Worm (Caenorhabditis elegans): Measurements from ENCODE around the gene ZK813.3.

Gene ZK813.3

DNA sequence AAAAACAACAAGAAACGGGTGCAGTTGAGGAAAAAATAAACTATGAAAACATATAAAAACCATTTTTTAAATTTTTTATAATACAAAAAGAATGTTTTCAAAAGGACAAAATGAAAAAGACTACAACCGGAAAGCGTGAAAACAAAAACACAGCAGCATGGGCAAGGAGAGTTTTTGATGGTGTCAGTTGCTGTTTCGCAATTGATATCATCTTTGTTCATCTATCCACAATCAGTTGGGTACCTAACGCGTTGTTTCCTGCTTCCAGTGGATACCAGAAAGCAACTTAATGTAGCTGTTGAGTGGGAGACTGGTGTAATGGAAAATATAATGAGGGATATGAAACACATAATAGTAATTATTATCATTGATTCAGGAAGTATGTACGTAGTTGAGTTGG is 1.8 kb upstream of the ZK813.3 start:
- TF ChIP-seq pes-1 (GFP tag; IDR thresholded peaks at IDR 0.05) (no peak), tbx-37 (GFP tag; conservative IDR thresholded peaks at IDR 0.05) (no peak)

ce11 chrX:3440308-3440707 is 1.3 kb upstream of the ZK813.3 start:
- no peak for TF ChIP-seq aly-1 (tag; optimal IDR thresholded peaks at IDR 0.05)
- no peak for TF ChIP-seq scrt-1 (GFP tag; IDR thresholded peaks at IDR 0.05)
- TF ChIP-seq ceh-36 (tag; optimal IDR thresholded peaks at IDR 0.05) = no peak
- TF ChIP-seq F13C5.2 (tag; optimal IDR thresholded peaks at IDR 0.05) = no peak
- TF ChIP-seq flt-1 (GFP tag; IDR thresholded peaks at IDR 0.05) = no peak
- TF ChIP-seq hmg-4 (GFP tag; optimal IDR thresholded peaks at IDR 0.05) = no peak
- TF ChIP-seq tbx-37 (GFP tag; conservative IDR thresholded peaks at IDR 0.05) = no peak
- TF ChIP-seq tbx-11 (GFP tag; IDR thresholded peaks at IDR 0.05) = no peak
- no peak for TF ChIP-seq B0310.2 (tag; optimal IDR thresholded peaks at IDR 0.05)
- no peak for TF ChIP-seq hnd-1 (tag; optimal IDR thresholded peaks at IDR 0.05)
- no peak for TF ChIP-seq ets-7 (tag; optimal IDR thresholded peaks at IDR 0.05)
- no peak for TF ChIP-seq hmbx-1 (tag; optimal IDR thresholded peaks at IDR 0.05)
- TF ChIP-seq ama-1 (optimal IDR thresholded peaks at IDR 0.05) = no peak
- TF ChIP-seq ceh-13 (GFP tag; optimal IDR thresholded peaks at IDR 0.05) = no peak
- no peak for TF ChIP-seq tra-4 (tag; optimal IDR thresholded peaks at IDR 0.05)

ce11 chrX:3443526-3443925 is 1.9 kb downstream of the ZK813.3 start, which contains the start of gene ZK813.2:
ZK813.2 (plus strand) TSS chrX:3443826.
- no peak for TF ChIP-seq hmg-4 (GFP tag; optimal IDR thresholded peaks at IDR 0.05)
- TF ChIP-seq scrt-1 (GFP tag; IDR thresholded peaks at IDR 0.05) = no peak
- no peak for TF ChIP-seq tra-4 (tag; optimal IDR thresholded peaks at IDR 0.05)
- no peak for TF ChIP-seq aly-1 (tag; optimal IDR thresholded peaks at IDR 0.05)
- no peak for TF ChIP-seq hmbx-1 (tag; optimal IDR thresholded peaks at IDR 0.05)
- no peak for TF ChIP-seq tbx-11 (GFP tag; IDR thresholded peaks at IDR 0.05)
- TF ChIP-seq F13C5.2 (tag; optimal IDR thresholded peaks at IDR 0.05) = no peak
- no peak for TF ChIP-seq tbx-37 (GFP tag; conservative IDR thresholded peaks at IDR 0.05)
- no peak for TF ChIP-seq ceh-36 (tag; optimal IDR thresholded peaks at IDR 0.05)
- TF ChIP-seq ceh-13 (GFP tag; optimal IDR thresholded peaks at IDR 0.05) = no peak
- TF ChIP-seq hnd-1 (tag; optimal IDR thresholded peaks at IDR 0.05) = no peak
- TF ChIP-seq sea-1 (GFP tag; conservative IDR thresholded peaks at IDR 0.05) = no peak
- TF ChIP-seq ets-7 (tag; optimal IDR thresholded peaks at IDR 0.05) = no peak
- no peak for TF ChIP-seq B0310.2 (tag; optimal IDR thresholded peaks at IDR 0.05)
- TF ChIP-seq flt-1 (GFP tag; IDR thresholded peaks at IDR 0.05) = no peak
- TF ChIP-seq pes-1 (GFP tag; IDR thresholded peaks at IDR 0.05) = no peak

ce11 chrX:3444514-3444913 is 2.9 kb downstream of the ZK813.3 start, which contains the start of gene ZK813.7:
ZK813.7 (plus strand) TSS chrX:3444814.
- TF ChIP-seq hmbx-1 (tag; optimal IDR thresholded peaks at IDR 0.05) = no peak
- no peak for TF ChIP-seq hmg-4 (GFP tag; optimal IDR thresholded peaks at IDR 0.05)
- no peak for TF ChIP-seq ceh-13 (GFP tag; optimal IDR thresholded peaks at IDR 0.05)
- TF ChIP-seq B0310.2 (tag; optimal IDR thresholded peaks at IDR 0.05) = no peak
- no peak for TF ChIP-seq ets-7 (tag; optimal IDR thresholded peaks at IDR 0.05)
- TF ChIP-seq tbx-11 (GFP tag; IDR thresholded peaks at IDR 0.05) = no peak
- TF ChIP-seq pes-1 (GFP tag; IDR thresholded peaks at IDR 0.05) = no peak
- no peak for TF ChIP-seq hnd-1 (tag; optimal IDR thresholded peaks at IDR 0.05)
- no peak for TF ChIP-seq ama-1 (optimal IDR thresholded peaks at IDR 0.05)
- TF ChIP-seq tbx-37 (GFP tag; conservative IDR thresholded peaks at IDR 0.05) = no peak
- no peak for TF ChIP-seq sea-1 (GFP tag; conservative IDR thresholded peaks at IDR 0.05)
- no peak for TF ChIP-seq aly-1 (tag; optimal IDR thresholded peaks at IDR 0.05)
- no peak for TF ChIP-seq tra-4 (tag; optimal IDR thresholded peaks at IDR 0.05)
- no peak for TF ChIP-seq scrt-1 (GFP tag; IDR thresholded peaks at IDR 0.05)
- no peak for TF ChIP-seq ceh-36 (tag; optimal IDR thresholded peaks at IDR 0.05)
- TF ChIP-seq flt-1 (GFP tag; IDR thresholded peaks at IDR 0.05) = no peak
- TF ChIP-seq F13C5.2 (tag; optimal IDR thresholded peaks at IDR 0.05) = no peak

DNA sequence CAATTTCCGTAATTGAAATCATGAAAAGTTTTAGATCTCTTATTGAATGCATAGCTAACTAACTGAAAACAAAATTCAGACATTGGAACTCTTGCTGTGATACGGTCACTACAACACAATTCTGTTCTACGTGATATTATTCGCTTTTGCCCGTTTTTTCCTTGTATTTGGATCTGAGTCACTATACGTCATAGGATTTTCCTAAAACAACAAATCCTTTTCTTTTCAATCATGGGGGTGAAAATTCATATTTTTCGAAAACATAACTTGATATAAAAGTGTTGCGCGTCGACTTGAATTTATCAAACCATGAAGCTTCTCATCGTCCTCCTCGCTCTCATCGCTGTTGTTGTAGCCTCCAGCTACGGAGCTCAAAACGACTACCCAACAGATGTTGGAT is 4.4 kb downstream of the ZK813.3 start, which contains the start of gene ZK813.1:
TSS of gene ZK813.1 (plus strand) at position 301 of the 400 bp plus-strand sequence.
- TF ChIP-seq ama-1 (optimal IDR thresholded peaks at IDR 0.05) (no peak), ets-7 (tag; optimal IDR thresholded peaks at IDR 0.05) (no peak), hnd-1 (tag; optimal IDR thresholded peaks at IDR 0.05) (no peak), tbx-37 (GFP tag; conservative IDR thresholded peaks at IDR 0.05) (no peak), ceh-36 (tag; optimal IDR thresholded peaks at IDR 0.05) (no peak), scrt-1 (GFP tag; IDR thresholded peaks at IDR 0.05) (no peak)

ce11 chrX:3451122-3451521 is 9.5 kb downstream of the ZK813.3 start, which contains the start of gene ZK813.5:
ZK813.5 (minus strand) TSS chrX:3451222.
- TF ChIP-seq hmbx-1 (tag; optimal IDR thresholded peaks at IDR 0.05) = no peak

DNA sequence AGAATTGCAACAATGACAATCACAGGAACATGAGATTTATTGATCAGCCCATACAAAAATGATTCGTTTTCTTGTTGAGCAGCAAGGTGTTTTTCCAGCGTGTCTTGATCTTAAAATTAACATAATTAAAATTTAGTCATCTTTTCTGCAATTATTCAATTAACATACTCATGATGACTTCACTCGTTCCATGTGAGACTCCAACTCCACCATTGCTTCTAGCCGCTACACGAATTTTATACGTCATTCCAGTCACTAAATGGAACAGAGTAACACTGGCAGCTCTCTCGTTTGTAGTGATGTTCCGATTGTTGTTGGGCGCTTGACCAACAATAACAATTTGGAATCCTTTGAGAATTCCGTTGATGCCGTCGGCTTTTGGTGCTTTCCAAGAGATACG is 12.2 kb downstream of the ZK813.3 start:
- no peak for TF ChIP-seq F13C5.2 (tag; optimal IDR thresholded peaks at IDR 0.05)
- no peak for TF ChIP-seq aly-1 (tag; optimal IDR thresholded peaks at IDR 0.05)
- no peak for TF ChIP-seq flt-1 (GFP tag; IDR thresholded peaks at IDR 0.05)
- TF ChIP-seq scrt-1 (GFP tag; IDR thresholded peaks at IDR 0.05) = no peak
- TF ChIP-seq tbx-11 (GFP tag; IDR thresholded peaks at IDR 0.05) = no peak
- TF ChIP-seq tra-4 (tag; optimal IDR thresholded peaks at IDR 0.05) = no peak
- no peak for TF ChIP-seq tbx-37 (GFP tag; conservative IDR thresholded peaks at IDR 0.05)
- no peak for TF ChIP-seq ama-1 (optimal IDR thresholded peaks at IDR 0.05)
- TF ChIP-seq B0310.2 (tag; optimal IDR thresholded peaks at IDR 0.05) = no peak
- TF ChIP-seq ceh-13 (GFP tag; optimal IDR thresholded peaks at IDR 0.05) = no peak
- no peak for TF ChIP-seq sea-1 (GFP tag; conservative IDR thresholded peaks at IDR 0.05)
- no peak for TF ChIP-seq ets-7 (tag; optimal IDR thresholded peaks at IDR 0.05)

DNA sequence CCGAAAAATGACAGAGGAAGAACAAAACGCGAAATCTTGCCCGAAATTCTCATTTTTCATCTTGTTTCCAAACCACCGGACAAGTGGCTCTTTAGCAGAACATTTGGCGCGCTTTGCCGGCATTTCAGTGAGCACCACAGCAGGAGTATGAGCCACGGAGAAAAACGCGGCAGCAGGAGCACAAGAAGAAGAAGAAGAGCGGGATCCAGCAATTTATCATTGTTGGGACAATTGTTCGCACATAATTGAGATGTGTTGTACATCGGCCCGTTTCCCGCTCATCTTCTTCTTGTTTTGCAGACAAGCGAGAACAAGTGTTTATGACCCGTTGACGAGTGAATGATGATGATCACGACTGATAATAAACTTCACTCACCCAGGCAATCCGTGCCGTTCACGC is 13.9 kb downstream of the ZK813.3 start:
- no peak for TF ChIP-seq aly-1 (tag; optimal IDR thresholded peaks at IDR 0.05)
- TF ChIP-seq tbx-37 (GFP tag; conservative IDR thresholded peaks at IDR 0.05) = no peak
- no peak for TF ChIP-seq scrt-1 (GFP tag; IDR thresholded peaks at IDR 0.05)
- no peak for TF ChIP-seq flt-1 (GFP tag; IDR thresholded peaks at IDR 0.05)
- no peak for TF ChIP-seq tra-4 (tag; optimal IDR thresholded peaks at IDR 0.05)
- TF ChIP-seq F13C5.2 (tag; optimal IDR thresholded peaks at IDR 0.05) = no peak
- no peak for TF ChIP-seq hmbx-1 (tag; optimal IDR thresholded peaks at IDR 0.05)
- no peak for TF ChIP-seq hmg-4 (GFP tag; optimal IDR thresholded peaks at IDR 0.05)
- no peak for TF ChIP-seq ama-1 (optimal IDR thresholded peaks at IDR 0.05)
- no peak for TF ChIP-seq sea-1 (GFP tag; conservative IDR thresholded peaks at IDR 0.05)
- no peak for TF ChIP-seq tbx-11 (GFP tag; IDR thresholded peaks at IDR 0.05)
- no peak for TF ChIP-seq ceh-36 (tag; optimal IDR thresholded peaks at IDR 0.05)
- no peak for TF ChIP-seq ets-7 (tag; optimal IDR thresholded peaks at IDR 0.05)
- TF ChIP-seq ceh-13 (GFP tag; optimal IDR thresholded peaks at IDR 0.05) = no peak
- TF ChIP-seq B0310.2 (tag; optimal IDR thresholded peaks at IDR 0.05) = no peak
- no peak for TF ChIP-seq pes-1 (GFP tag; IDR thresholded peaks at IDR 0.05)
- no peak for TF ChIP-seq hnd-1 (tag; optimal IDR thresholded peaks at IDR 0.05)

Measured in whole organism, early embryonic.